Fruit fly (Drosophila melanogaster) Kc167 (cell line): ENCODE data around the gene Tm2.

Experiments
- Myc ChIP-seq: fragments of >200 bp; optimal IDR thresholded peaks from 2 replicates; lab custom pipeline; 2017; ENCODE audit warnings: missing external identifiers
- Sin3A ChIP-seq: fragments of >200 bp; optimal IDR thresholded peaks from 2 replicates; lab custom pipeline; 2018; ENCODE audit warnings: missing external identifiers
- h ChIP-seq: fragments of >200 bp; optimal IDR thresholded peaks from 3 replicates; lab custom pipeline; 2018; ENCODE audit warnings: missing external identifiers
- insv ChIP-seq: fragments of >200 bp; optimal IDR thresholded peaks from 3 replicates; lab custom pipeline; 2018; ENCODE audit warnings: missing external identifiers
- psq ChIP-seq: fragments of >200 bp; optimal IDR thresholded peaks from 2 replicates; lab custom pipeline; 2017; ENCODE audit warnings: missing external identifiers
- ttk ChIP-seq: sonication (Bioruptor generic); optimal IDR thresholded peaks from 2 replicates; lab custom pipeline; 2017; ENCODE audit warnings: missing external identifiers

Tm2 gene

DNA sequence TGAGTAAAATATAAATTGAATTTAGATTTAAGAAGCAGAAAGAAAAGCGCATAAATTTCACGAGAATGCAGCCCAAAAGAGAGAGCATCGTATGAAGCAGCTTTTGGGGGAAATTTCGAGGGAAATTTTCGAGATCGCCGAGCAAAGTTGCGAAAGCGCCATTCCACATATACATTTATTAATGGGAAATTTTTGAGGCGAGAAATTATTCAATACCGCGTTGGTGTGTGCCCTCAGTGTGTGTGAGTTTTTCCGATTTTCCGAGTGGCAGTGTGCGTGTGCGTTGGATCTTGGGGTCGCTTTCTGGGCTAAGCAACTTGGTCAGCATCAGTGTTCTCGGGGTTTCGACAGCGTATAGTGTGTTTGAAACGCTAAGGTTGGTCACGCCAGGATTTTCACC lies at the start of gene Tm2:
Gene Tm2 (plus strand): TSS at position 270 of the 400 bp plus-strand sequence.
- TF ChIP-seq ttk (lab: Kevin White, UChicago) (no peak), Sin3A (lab: Kevin White, UChicago) (no peak), Myc (lab: Kevin White, UChicago) (no peak), insv (lab: Kevin White, UChicago) (no peak), psq (lab: Kevin White, UChicago) (no peak), h (lab: Kevin White, UChicago) (no peak)

DNA sequence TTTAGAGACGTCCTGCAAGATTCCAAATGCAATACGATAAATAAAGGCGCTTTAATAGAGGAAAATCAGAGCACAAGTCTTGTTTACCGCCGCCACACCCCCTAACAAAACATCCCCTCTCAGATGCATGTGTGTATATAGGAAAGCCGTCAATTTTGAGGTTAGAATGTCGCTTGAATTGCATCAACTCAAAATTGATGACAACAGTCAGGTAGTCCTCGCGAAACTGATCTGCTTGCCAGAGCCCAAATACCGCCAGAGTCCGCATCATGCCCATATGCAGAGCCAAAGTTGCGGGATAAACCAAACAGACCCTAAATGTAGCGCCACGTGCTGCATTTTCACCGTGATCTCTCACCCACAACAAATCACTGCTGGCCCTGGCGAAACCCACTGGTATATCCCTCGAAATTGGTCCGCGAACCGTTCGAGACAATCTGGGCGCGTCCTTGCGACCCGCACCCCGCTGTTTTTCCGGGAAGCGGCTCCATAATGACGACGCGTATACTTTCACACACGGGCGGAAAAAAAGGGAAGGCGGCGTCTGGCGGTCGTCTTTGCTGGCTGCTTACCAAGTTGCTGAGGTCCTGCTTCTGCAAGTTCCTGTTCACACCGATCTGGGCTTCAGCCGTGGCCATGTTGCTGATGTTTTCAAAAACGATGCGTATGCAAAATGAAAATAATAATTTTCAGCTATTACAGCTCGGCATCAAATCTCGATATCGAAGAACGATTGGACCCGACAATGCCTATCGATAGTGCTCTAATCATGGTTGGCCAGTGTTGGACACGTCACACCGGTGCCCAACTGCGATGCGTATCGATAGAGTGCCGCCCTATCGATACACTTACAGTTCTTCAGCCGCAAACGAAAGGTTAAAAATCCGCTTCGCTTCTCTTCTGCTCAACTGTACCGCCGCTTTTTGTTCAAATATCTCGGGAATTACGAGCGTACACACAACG lies 47.0 kb upstream of the Tm2 start, which contains the start of the genes eIF2gamma and Set:
Gene eIF2gamma (minus strand): TSS at position 749 of the 963 bp plus-strand sequence.
Gene Set (plus strand): TSS at position 843 of the 963 bp plus-strand sequence.
- TF ChIP-seq insv (lab: Kevin White, UChicago) (no peak), psq (lab: Kevin White, UChicago) (no peak), Sin3A (lab: Kevin White, UChicago) (no peak), Myc (lab: Kevin White, UChicago) (no peak), ttk (lab: Kevin White, UChicago) (no peak), h (lab: Kevin White, UChicago) (no peak)

DNA sequence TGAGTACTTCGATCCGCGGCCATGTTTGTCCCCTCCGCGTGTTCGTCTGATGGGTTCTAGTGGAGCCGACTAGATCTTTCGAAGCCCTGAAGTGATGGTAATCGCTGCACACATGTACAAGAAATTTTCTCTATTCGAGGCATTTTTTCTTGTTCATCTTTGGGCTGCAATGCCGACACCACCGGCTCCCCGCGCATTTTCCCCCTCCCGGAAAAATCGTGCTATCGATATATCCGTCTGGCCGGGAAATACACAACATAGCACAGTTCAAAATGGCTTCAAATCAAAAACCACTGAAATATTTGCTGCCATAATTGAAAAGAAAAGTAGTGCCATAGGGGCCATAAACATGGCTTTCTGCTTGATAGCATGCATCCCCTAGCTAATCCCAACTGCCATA lies 46.0 kb upstream of the Tm2 start:
- TF ChIP-seq insv (lab: Kevin White, UChicago) (no peak), ttk (lab: Kevin White, UChicago) (no peak), Sin3A (lab: Kevin White, UChicago) (no peak), psq (lab: Kevin White, UChicago) (no peak), h (lab: Kevin White, UChicago) (no peak), Myc (lab: Kevin White, UChicago) (no peak)

DNA sequence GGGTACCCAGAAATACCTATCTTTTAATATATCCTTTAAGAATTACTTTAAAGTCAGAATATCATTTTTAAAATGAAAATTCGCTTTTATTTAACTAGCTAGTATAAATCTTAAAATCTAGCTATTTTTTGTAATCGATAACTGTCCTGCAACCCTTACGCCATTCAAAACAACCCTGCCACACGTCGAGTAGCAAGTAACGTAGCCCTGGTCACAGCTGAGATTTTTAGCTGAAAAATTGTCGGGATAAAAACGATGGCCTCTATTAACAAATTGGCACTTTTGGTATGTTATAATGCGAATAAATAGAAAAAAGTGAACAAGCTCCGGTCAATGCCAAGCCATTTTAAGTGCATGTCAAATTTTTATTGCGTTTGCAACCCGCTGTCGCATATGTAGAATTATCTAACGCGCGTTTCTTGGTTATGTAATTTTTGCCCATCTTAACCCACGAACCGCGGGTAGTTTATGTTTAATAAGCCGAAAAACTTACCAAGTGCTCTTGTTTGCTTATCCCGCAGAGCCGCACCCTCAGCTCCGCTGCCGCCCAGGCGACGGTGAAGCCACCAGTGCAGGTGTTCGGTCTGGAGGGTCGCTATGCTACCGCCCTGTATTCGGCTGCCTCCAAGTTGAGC lies 44.5 kb upstream of the Tm2 start, which contains the start of gene ATPsynO:
Gene ATPsynO (plus strand): TSS at position 186 of the 635 bp plus-strand sequence.
- no peak for TF ChIP-seq h (lab: Kevin White, UChicago)
- no peak for TF ChIP-seq psq (lab: Kevin White, UChicago)
- TF ChIP-seq Sin3A (lab: Kevin White, UChicago) = no peak
- no peak for TF ChIP-seq Myc (lab: Kevin White, UChicago)
- TF ChIP-seq ttk (lab: Kevin White, UChicago) = no peak
- TF ChIP-seq insv (lab: Kevin White, UChicago) = no peak

DNA sequence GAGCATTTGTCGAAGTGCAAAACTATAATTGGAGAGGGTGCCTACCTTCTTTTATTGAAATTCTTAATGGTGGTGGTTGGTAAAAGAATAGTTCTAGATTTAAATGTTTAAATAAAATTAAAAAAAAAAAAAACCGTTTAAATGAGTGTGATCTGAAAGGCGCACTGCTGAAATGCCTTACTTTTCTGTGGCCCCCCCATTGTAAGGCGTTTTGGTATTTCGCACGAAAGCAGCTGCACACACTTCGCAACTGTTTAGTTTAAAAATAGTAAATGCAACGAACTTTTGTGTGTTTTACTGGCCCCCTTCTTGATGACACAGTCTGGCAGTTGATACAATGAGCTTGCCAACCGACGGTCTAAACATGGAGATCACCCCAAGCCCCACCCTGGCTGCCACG lies 41.6 kb upstream of the Tm2 start, which contains the start of the genes CG14864 and Zip88E:
Gene CG14864 (minus strand): TSS at position 113 of the 400 bp plus-strand sequence.
Gene Zip88E (plus strand): TSS at position 237 of the 400 bp plus-strand sequence.
- TF ChIP-seq Sin3A (lab: Kevin White, UChicago) (no peak), insv (lab: Kevin White, UChicago) (no peak), h (lab: Kevin White, UChicago) (no peak)

DNA sequence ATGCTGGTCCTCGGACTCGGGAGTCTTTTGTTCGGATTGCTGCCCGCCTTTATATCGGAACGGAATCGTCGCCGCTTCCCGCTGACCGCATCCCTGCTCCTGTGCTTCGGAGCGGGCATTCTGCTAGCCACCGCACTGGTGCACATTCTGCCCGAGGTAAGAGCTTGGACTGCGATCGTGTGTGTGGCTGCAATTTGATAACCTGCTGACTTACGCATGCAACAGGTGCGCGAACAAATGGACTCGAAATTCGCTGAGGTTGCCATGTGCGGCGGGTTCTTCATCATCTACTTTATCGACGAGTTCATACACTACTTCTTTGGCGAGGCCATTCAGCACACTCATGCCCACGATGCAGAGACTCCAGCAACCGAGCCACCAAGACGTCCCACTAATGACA lies 41.1 kb upstream of the Tm2 start:
- no peak for TF ChIP-seq psq (lab: Kevin White, UChicago)
- no peak for TF ChIP-seq Sin3A (lab: Kevin White, UChicago)
- no peak for TF ChIP-seq h (lab: Kevin White, UChicago)
- TF ChIP-seq insv (lab: Kevin White, UChicago) = no peak
- TF ChIP-seq Myc (lab: Kevin White, UChicago) = no peak
- no peak for TF ChIP-seq ttk (lab: Kevin White, UChicago)

DNA sequence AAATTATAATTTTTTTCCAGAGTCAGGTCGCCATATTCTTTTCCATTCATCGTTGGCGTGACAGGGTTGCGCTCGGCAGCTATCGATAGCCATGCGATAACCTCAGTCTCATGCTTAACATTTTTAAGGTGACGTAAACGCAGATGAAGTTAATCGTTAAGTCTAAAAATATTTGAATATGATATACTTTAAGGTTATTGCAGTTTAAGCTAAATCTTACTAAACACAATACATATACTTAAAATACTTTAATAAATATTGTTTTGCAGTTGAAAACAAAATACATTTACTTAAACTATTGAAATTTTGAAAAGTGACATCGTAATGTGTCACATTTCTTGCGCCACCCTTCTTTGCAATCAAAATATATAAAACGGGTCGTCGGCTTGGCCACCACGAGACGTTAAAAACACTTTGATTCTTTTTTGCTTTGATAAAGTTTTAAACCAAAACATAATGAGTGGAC lies 34.8 kb upstream of the Tm2 start, which contains the start of the genes Cp190 and CG4338:
Gene Cp190 (minus strand): TSS at position 84 of the 466 bp plus-strand sequence.
Gene CG4338 (plus strand): TSS at position 365 of the 466 bp plus-strand sequence.
- no peak for TF ChIP-seq Sin3A (lab: Kevin White, UChicago)
- no peak for TF ChIP-seq insv (lab: Kevin White, UChicago)
- no peak for TF ChIP-seq psq (lab: Kevin White, UChicago)
- no peak for TF ChIP-seq h (lab: Kevin White, UChicago)
- no peak for TF ChIP-seq ttk (lab: Kevin White, UChicago)
- TF ChIP-seq Myc (lab: Kevin White, UChicago) = no peak

DNA sequence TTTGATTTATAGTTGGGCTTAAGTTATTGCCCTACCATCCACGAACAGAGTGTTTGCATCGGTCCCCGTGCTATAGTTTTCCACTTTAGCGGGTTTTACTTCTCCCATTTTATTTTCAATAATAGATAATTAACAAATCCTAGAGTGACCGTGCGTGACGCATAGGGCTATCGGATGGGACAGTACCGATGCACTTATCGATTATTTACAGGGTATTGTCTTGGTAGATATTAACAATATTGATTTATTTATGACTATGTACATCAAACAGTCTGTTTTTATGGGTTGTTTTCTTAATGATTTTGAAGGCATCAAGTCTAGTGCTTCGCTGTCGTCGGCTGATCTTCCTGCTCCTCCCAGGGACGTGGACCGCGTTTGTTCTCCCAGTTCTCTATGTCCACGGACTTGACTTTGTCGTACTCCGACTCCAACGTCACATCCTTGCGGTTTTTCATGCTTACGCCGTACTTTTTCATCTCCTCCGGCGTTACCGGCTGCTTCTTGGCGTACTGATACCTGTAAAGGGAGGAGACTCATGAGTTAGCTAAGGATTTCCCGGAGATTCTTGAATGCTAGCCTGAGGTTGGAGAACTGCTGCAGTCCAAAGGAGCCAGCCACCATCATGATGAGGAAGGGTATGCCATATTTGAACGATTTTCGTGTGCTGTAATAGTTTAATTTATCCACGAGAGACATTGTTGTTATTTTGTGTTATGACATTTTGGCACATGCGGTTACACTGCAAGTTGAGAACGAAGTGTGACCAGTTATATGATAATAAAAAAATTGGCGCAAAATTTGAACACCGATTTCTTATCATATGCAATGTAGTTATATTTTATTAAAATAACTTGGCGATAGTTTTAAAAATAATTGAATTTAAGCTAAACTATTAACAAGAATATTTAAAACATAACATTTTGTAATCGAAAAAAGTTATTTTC lies 31.8 kb upstream of the Tm2 start, which contains the start of the genes MRG15 and Tm1:
Gene MRG15 (minus strand): TSS at position 184 of the 944 bp plus-strand sequence.
Gene Tm1 (plus strand): TSS at position 295 of the 944 bp plus-strand sequence.
- TF ChIP-seq Sin3A (lab: Kevin White, UChicago) (no peak), psq (lab: Kevin White, UChicago) (no peak), Myc (lab: Kevin White, UChicago) (no peak), h (lab: Kevin White, UChicago) (no peak), insv (lab: Kevin White, UChicago) (no peak), ttk (lab: Kevin White, UChicago) (no peak)

DNA sequence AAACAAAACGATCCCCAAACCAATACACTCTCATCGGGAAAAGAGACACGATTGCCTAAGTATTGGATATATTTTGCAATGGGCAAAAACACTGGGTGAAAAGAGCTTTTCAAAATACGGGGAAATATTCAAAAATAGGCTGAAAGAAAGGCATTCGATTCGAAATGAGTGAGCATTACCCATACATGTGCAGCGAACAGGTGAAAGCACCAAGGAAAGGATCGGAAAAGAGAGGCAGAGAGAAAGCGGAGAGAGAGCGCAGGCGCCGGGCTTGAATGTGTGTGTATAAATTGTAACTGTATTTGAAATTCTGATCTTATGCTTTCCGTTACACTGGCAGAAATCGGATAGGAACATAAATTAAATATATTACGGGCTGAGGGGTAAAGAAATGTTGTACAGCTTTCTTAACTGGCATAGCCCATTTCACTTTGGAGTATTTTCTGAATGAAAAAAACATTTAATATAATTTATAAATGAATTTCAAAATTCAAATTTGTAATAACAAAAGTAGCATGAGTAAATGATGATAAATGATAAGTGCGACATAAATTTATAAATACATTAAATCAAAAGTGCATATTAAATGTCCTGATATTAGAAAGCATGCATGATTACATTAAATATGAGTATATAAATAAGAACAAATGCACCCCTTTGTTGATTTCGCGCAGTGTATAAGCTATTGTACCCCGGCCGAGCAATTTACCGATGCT lies 29.2 kb upstream of the Tm2 start:
- no peak for TF ChIP-seq psq (lab: Kevin White, UChicago)
- no peak for TF ChIP-seq h (lab: Kevin White, UChicago)
- no peak for TF ChIP-seq ttk (lab: Kevin White, UChicago)
- TF ChIP-seq insv (lab: Kevin White, UChicago) = no peak
- TF ChIP-seq Sin3A (lab: Kevin White, UChicago) = no peak
- TF ChIP-seq Myc (lab: Kevin White, UChicago) = no peak
